Fruit fly (Drosophila melanogaster) whole organism, embryonic: Measurements from ENCODE around the gene dikar.

Experiments
- Atf3 ChIP-seq: fragments of 200-800 bp; sonication (Bioruptor generic); optimal IDR thresholded peaks from 3 replicates; lab custom pipeline; 2016; ENCODE audit warnings: missing biosample characterization, missing genetic modification characterization
- Awh ChIP-seq: fragments of 200-800 bp; sonication (Bioruptor generic); IDR thresholded peaks from 2 replicates; pipeline ENCODE4, ENCODE4 v1.3.6; 2022; ENCODE audit warnings: missing biosample characterization, missing genetic modification characterization
- CG10147 ChIP-seq: fragments of 200-800 bp; sonication (Bioruptor generic); optimal IDR thresholded peaks from 2 replicates; lab custom pipeline; 2019; ENCODE audit warnings: missing biosample characterization, mild to moderate bottlenecking, missing genetic modification characterization, moderate library complexity
- CG12104 ChIP-seq: fragments of 200-800 bp; sonication (Bioruptor generic); optimal IDR thresholded peaks from 3 replicates; lab custom pipeline; 2016; ENCODE audit warnings: missing biosample characterization, missing genetic modification characterization
- CG14710 ChIP-seq: fragments of 200-800 bp; sonication (Bioruptor generic); optimal IDR thresholded peaks from 3 replicates; lab custom pipeline; 2019; ENCODE audit warnings: missing biosample characterization, mild to moderate bottlenecking, missing genetic modification characterization, moderate library complexity
- CG14965 ChIP-seq: fragments of 200-800 bp; sonication (Bioruptor generic); optimal IDR thresholded peaks from 2 replicates; lab custom pipeline; 2016; ENCODE audit warnings: missing biosample characterization, missing genetic modification characterization, borderline replicate concordance
- CG17361 ChIP-seq: fragments of 200-800 bp; sonication (Bioruptor generic); IDR thresholded peaks from 3 replicates; pipeline ENCODE4 v1.3.6; 2022; ENCODE audit warnings: missing biosample characterization, missing genetic modification characterization
- CG17829 ChIP-seq: fragments of 200-800 bp; optimal IDR thresholded peaks from 2 replicates; lab custom pipeline; 2019; ENCODE audit warnings: missing biosample characterization, mild to moderate bottlenecking, missing genetic modification characterization, moderate library complexity
- CG2199 ChIP-seq: fragments of 200-800 bp; sonication (Bioruptor generic); IDR thresholded peaks from 3 replicates; pipeline ENCODE4 v1.3.6; 2022; ENCODE audit warnings: missing biosample characterization, missing genetic modification characterization
- CG30020 ChIP-seq: fragments of 200-800 bp; optimal IDR thresholded peaks from 2 replicates; lab custom pipeline; 2019; ENCODE audit warnings: missing biosample characterization, mild to moderate bottlenecking, missing genetic modification characterization, moderate library complexity
- CG3407 ChIP-seq: fragments of 200-800 bp; sonication (Bioruptor generic); optimal IDR thresholded peaks from 2 replicates; lab custom pipeline; 2018; ENCODE audit warnings: missing biosample characterization, mild to moderate bottlenecking, missing genetic modification characterization
- CG4820 ChIP-seq: fragments of 200-800 bp; sonication (Bioruptor generic); optimal IDR thresholded peaks from 3 replicates; lab custom pipeline; 2016; ENCODE audit warnings: missing biosample characterization, missing genetic modification characterization
- CG7745 ChIP-seq: fragments of 200-800 bp; sonication (Bioruptor generic); optimal IDR thresholded peaks from 2 replicates; lab custom pipeline; 2018; ENCODE audit warnings: missing biosample characterization, mild to moderate bottlenecking, missing genetic modification characterization, moderate library complexity
- CG9817 ChIP-seq: fragments of 200-800 bp; sonication (Bioruptor generic); optimal IDR thresholded peaks from 2 replicates; lab custom pipeline; 2018; ENCODE audit warnings: missing biosample characterization, mild to moderate bottlenecking, missing genetic modification characterization, moderate library complexity
- CTCF ChIP-seq: fragments of 200-800 bp; sonication (Bioruptor generic); optimal IDR thresholded peaks from 2 replicates; lab custom pipeline; 2017; ENCODE audit warnings: missing biosample characterization, mild to moderate bottlenecking, missing genetic modification characterization, moderate library complexity
- Elba2 ChIP-seq: fragments of 200-800 bp; sonication (Bioruptor generic); optimal IDR thresholded peaks from 3 replicates; lab custom pipeline; 2016; ENCODE audit warnings: missing biosample characterization, missing genetic modification characterization
- Ets97D ChIP-seq: fragments of 200-800 bp; sonication (Bioruptor generic); optimal IDR thresholded peaks from 3 replicates; lab custom pipeline; 2016; ENCODE audit warnings: missing biosample characterization, missing genetic modification characterization
- Gug ChIP-seq: fragments of 200-800 bp; sonication (Bioruptor generic); IDR thresholded peaks from 4 replicates; pipeline ENCODE4 v1.3.6; 2022; ENCODE audit warnings: missing biosample characterization, missing genetic modification characterization
- HmgZ ChIP-seq: fragments of 200-800 bp; sonication (Bioruptor generic); optimal IDR thresholded peaks from 2 replicates; lab custom pipeline; 2018; ENCODE audit warnings: missing biosample characterization, mild to moderate bottlenecking, missing genetic modification characterization
- Hmr ChIP-seq: fragments of 200-800 bp; sonication (Bioruptor generic); optimal IDR thresholded peaks from 3 replicates; lab custom pipeline; 2017; ENCODE audit warnings: mild to moderate bottlenecking, missing biosample characterization, missing genetic modification reagents, missing genetic modification characterization
- Kr ChIP-seq: fragments of 200-800 bp; sonication (Bioruptor generic); optimal IDR thresholded peaks from 2 replicates; lab custom pipeline; 2017; ENCODE audit warnings: missing biosample characterization, mild to moderate bottlenecking, missing genetic modification characterization
- Lhr ChIP-seq: fragments of 200-800 bp; sonication (Bioruptor generic); optimal IDR thresholded peaks from 3 replicates; lab custom pipeline; 2017; ENCODE audit warnings: mild to moderate bottlenecking, missing biosample characterization, missing genetic modification reagents, missing genetic modification characterization
- Vsx1 ChIP-seq: fragments of 200-800 bp; sonication (Bioruptor generic); optimal IDR thresholded peaks from 2 replicates; lab custom pipeline; 2017; ENCODE audit warnings: missing biosample characterization, mild to moderate bottlenecking, missing genetic modification characterization, missing genetic modification reagents
- abd-A ChIP-seq: fragments of 200-800 bp; sonication (Bioruptor generic); optimal IDR thresholded peaks from 3 replicates; lab custom pipeline; 2019; ENCODE audit warnings: missing biosample characterization, mild to moderate bottlenecking, missing genetic modification characterization, moderate library complexity
- ci ChIP-seq: fragments of 200-800 bp; sonication (Bioruptor generic); IDR thresholded peaks from 3 replicates; pipeline ENCODE4 v1.3.6; 2022; ENCODE audit warnings: missing biosample characterization, missing genetic modification characterization
- crol ChIP-seq: fragments of 200-800 bp; sonication (Bioruptor generic); IDR thresholded peaks from 2 replicates; pipeline ENCODE4 v1.3.6; 2022; ENCODE audit warnings: missing biosample characterization, missing genetic modification characterization
- crp ChIP-seq, 2 experiments: fragments of 200-800 bp; sonication (Bioruptor generic); optimal IDR thresholded peaks; 2 replicates in 1 of 2; 3 replicates in 1 of 2; lab custom pipeline; 2017; ENCODE audit warnings: missing biosample characterization in 2 of 2, missing genetic modification characterization in 2 of 2, mild to moderate bottlenecking in 1 of 2, moderate library complexity in 1 of 2
- danr ChIP-seq: fragments of 200-800 bp; sonication (Bioruptor generic); IDR thresholded peaks from 2 replicates; pipeline ENCODE4 v1.3.6; 2022; ENCODE audit warnings: missing biosample characterization, missing genetic modification characterization
- dm ChIP-seq: fragments of 200-800 bp; sonication (Bioruptor generic); optimal IDR thresholded peaks from 3 replicates; lab custom pipeline; 2016; ENCODE audit warnings: missing biosample characterization, missing genetic modification characterization
- dmrt11E ChIP-seq: fragments of 200-800 bp; sonication (Bioruptor generic); optimal IDR thresholded peaks from 3 replicates; lab custom pipeline; 2018; ENCODE audit warnings: missing biosample characterization, mild to moderate bottlenecking, missing genetic modification characterization, moderate library complexity
- eve ChIP-seq, 2 experiments: fragments of >200 bp; optimal IDR thresholded peaks; 2 replicates each; lab custom pipeline; 2017; ENCODE audit warnings: missing biosample characterization in 2 of 2, missing genetic modification characterization in 2 of 2
- eyg ChIP-seq: fragments of 200-800 bp; sonication (Bioruptor generic); optimal IDR thresholded peaks from 3 replicates; lab custom pipeline; 2016; ENCODE audit warnings: missing biosample characterization, missing genetic modification characterization
- gsb ChIP-seq: fragments of 200-800 bp; sonication (Bioruptor generic); IDR thresholded peaks from 2 replicates; pipeline ENCODE4 v1.3.6; 2022; ENCODE audit warnings: missing biosample characterization, missing genetic modification characterization
- jing ChIP-seq: fragments of 200-800 bp; sonication (Bioruptor generic); optimal IDR thresholded peaks from 2 replicates; lab custom pipeline; 2018; ENCODE audit warnings: missing biosample characterization, mild to moderate bottlenecking, missing genetic modification characterization
- kay ChIP-seq: fragments of 200-800 bp; sonication (Bioruptor generic); optimal IDR thresholded peaks from 2 replicates; lab custom pipeline; 2016; ENCODE audit warnings: missing biosample characterization, missing genetic modification characterization
- kni ChIP-seq: fragments of 200-800 bp; sonication (Bioruptor generic); optimal IDR thresholded peaks from 3 replicates; lab custom pipeline; 2017; ENCODE audit warnings: mild to moderate bottlenecking, missing biosample characterization, missing genetic modification reagents, missing genetic modification characterization
- lov ChIP-seq, 2 experiments: fragments of 200-800 bp in 1 of 2; fragments of >200 bp in 1 of 2; sonication (Bioruptor generic) in 1 of 2; IDR thresholded peaks in 1 of 2; optimal IDR thresholded peaks in 1 of 2; 2 replicates in 1 of 2; 3 replicates in 1 of 2; pipeline versions ENCODE4 v1.3.6 to Lab custom; 2017 to 2022; ENCODE audit warnings: missing biosample characterization in 1 of 2, missing genetic modification characterization in 1 of 2
- nmo ChIP-seq: fragments of 200-800 bp; sonication (Bioruptor generic); optimal IDR thresholded peaks from 2 replicates; lab custom pipeline; 2018; ENCODE audit warnings: missing biosample characterization, mild to moderate bottlenecking, missing genetic modification characterization, moderate library complexity
- pros ChIP-seq: fragments of 200-800 bp; sonication (Bioruptor generic); optimal IDR thresholded peaks from 3 replicates; lab custom pipeline; 2019; ENCODE audit warnings: missing biosample characterization, mild to moderate bottlenecking, missing genetic modification characterization, moderate library complexity
- sd ChIP-seq: fragments of 200-800 bp; sonication (Bioruptor generic); optimal IDR thresholded peaks from 3 replicates; lab custom pipeline; 2018; ENCODE audit warnings: missing biosample characterization, mild to moderate bottlenecking, missing genetic modification characterization, moderate library complexity
- sens ChIP-seq: fragments of 200-800 bp; sonication (Bioruptor generic); peaks from one replicate; lab custom pipeline; 2016; ENCODE audit warnings: missing biosample characterization, missing genetic modification characterization
- slp2 ChIP-seq: fragments of 200-800 bp; sonication (Bioruptor generic); optimal IDR thresholded peaks from 2 replicates; lab custom pipeline; 2016; ENCODE audit warnings: missing biosample characterization, missing genetic modification characterization
- sqz ChIP-seq: fragments of 200-800 bp; sonication (Bioruptor generic); optimal IDR thresholded peaks from 3 replicates; lab custom pipeline; 2018; ENCODE audit warnings: missing biosample characterization, mild to moderate bottlenecking, missing genetic modification characterization
- unpg ChIP-seq: fragments of 200-800 bp; sonication (Bioruptor generic); optimal IDR thresholded peaks from 3 replicates; lab custom pipeline; 2018; ENCODE audit warnings: missing biosample characterization, mild to moderate bottlenecking, missing genetic modification characterization, moderate library complexity
- vvl ChIP-seq: fragments of 200-800 bp; sonication (Bioruptor generic); IDR thresholded peaks from 2 replicates; pipeline ENCODE4 v1.3.6; 2022; ENCODE audit warnings: missing biosample characterization, missing genetic modification characterization
- zen ChIP-seq: fragments of 200-800 bp; sonication (Bioruptor generic); optimal IDR thresholded peaks from 3 replicates; lab custom pipeline; 2018; ENCODE audit warnings: missing biosample characterization, mild to moderate bottlenecking, missing genetic modification characterization, moderate library complexity

Gene dikar

DNA sequence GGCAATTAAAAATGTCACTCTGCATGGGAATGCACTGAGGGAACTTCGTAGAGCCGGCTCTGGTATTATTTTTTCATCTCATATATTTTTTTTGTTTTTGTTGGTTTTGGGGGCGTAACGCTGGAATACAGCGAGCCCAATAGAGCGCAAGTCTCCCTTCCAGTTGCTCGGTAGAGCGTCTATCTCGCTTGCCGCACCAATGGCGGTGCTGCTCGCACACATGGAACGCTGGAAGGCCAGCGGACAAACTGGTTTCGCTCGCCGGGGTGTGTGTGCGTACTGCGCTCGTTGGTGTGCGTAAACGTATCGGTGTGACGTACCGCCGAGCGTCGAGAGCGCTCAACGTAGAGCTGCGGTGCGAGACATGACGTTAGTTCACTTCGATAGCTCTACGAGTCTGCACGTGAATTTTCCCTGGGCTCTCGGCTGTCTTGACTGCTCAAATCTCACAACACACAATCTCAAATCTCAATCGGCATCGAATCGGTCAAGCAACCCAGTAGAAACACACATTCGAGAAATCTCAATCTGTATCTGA is 46.9 kb upstream of the dikar start, which contains the start of gene vvl (continued):
- TF ChIP-seq CG9817 (tag; lab: Kevin White, UChicago) = no peak
- no peak for TF ChIP-seq CG4820
- TF ChIP-seq jing = peak; percentile 17
- TF ChIP-seq HmgZ (tag; lab: Kevin White, UChicago) = no peak
- peak; percentile 2 for TF ChIP-seq unpg (GFP tag; lab: Kevin White, UChicago)
- no peak for TF ChIP-seq CG3407 (GFP tag; lab: Kevin White, UChicago)

DNA sequence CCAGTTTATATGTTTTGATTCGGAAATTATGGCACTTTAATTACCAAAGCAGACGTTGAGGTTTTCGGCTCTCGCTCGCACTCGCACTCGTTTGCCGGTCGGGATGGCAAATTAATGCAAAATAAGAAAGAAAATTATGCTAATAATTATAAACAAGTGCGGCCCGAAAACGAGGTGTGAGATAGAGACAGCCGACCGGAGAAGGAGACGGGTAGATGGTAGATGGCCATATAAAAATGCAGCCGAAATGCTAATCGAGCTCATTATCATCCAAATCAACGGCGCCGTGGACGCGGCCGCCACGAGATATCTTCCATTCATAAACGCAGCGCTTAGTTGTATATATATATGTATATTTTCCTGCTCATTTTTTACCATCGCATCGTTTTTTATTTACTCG is 44.5 kb upstream of the dikar start:
- TF ChIP-seq CG14965 (GFP tag; lab: Kevin White, UChicago) = no peak
- TF ChIP-seq dm (GFP tag; lab: Kevin White, UChicago) = no peak
- TF ChIP-seq Awh (GFP tag; lab: Robert Waterston, UW) = peak; percentile 63; the same call in 1 of the 2 replicates
- TF ChIP-seq CG17361 (GFP tag; lab: Robert Waterston, UW) = no peak
- TF ChIP-seq vvl = peak; percentile 98
- TF ChIP-seq dmrt11E = no peak
- no peak for TF ChIP-seq CG12104 (GFP tag; lab: Kevin White, UChicago)
- TF ChIP-seq abd-A (tag; lab: Kevin White, UChicago) = peak; percentile 82
- TF ChIP-seq Atf3 (GFP tag; lab: Kevin White, UChicago) = no peak
- no peak for TF ChIP-seq sd
- TF ChIP-seq nmo (GFP tag; lab: Kevin White, UChicago) = no peak
- peak; percentile 16 for TF ChIP-seq Vsx1 (GFP tag; lab: Kevin White, UChicago)
- TF ChIP-seq lov (optimal IDR thresholded peaks at IDR 0.05; lab: Kevin White, UChicago) = no peak
- TF ChIP-seq lov (GFP tag; IDR thresholded peaks at IDR 0.05; lab: Robert Waterston, UW) = no peak
- no peak for TF ChIP-seq eve (GFP tag; optimal IDR thresholded peaks at IDR 0.05; lab: Kevin White, UChicago)
- peak; percentile 18 for TF ChIP-seq CG7745 (tag; lab: Kevin White, UChicago)
- no peak for TF ChIP-seq Gug (GFP tag; lab: Robert Waterston, UW)
- TF ChIP-seq CG10147 (GFP tag; lab: Kevin White, UChicago) = no peak
- no peak for TF ChIP-seq ci
- no peak for TF ChIP-seq CG17829 (tag; lab: Kevin White, UChicago)
- TF ChIP-seq crp (GFP tag; optimal IDR thresholded peaks at IDR 0.05; lab: Kevin White, UChicago) = no peak
- TF ChIP-seq slp2 = no peak
- peak; percentile 77 for TF ChIP-seq sens
- no peak for TF ChIP-seq eyg (GFP tag; lab: Kevin White, UChicago)
- TF ChIP-seq Lhr = no peak
- no peak for TF ChIP-seq CG14710 (tag; lab: Kevin White, UChicago)
- TF ChIP-seq CG30020 (tag; lab: Kevin White, UChicago) = no peak
- no peak for TF ChIP-seq CG9817 (tag; lab: Kevin White, UChicago)
- no peak for TF ChIP-seq sqz (GFP tag; lab: Kevin White, UChicago)
- no peak for TF ChIP-seq kay (GFP tag; lab: Kevin White, UChicago)

DNA sequence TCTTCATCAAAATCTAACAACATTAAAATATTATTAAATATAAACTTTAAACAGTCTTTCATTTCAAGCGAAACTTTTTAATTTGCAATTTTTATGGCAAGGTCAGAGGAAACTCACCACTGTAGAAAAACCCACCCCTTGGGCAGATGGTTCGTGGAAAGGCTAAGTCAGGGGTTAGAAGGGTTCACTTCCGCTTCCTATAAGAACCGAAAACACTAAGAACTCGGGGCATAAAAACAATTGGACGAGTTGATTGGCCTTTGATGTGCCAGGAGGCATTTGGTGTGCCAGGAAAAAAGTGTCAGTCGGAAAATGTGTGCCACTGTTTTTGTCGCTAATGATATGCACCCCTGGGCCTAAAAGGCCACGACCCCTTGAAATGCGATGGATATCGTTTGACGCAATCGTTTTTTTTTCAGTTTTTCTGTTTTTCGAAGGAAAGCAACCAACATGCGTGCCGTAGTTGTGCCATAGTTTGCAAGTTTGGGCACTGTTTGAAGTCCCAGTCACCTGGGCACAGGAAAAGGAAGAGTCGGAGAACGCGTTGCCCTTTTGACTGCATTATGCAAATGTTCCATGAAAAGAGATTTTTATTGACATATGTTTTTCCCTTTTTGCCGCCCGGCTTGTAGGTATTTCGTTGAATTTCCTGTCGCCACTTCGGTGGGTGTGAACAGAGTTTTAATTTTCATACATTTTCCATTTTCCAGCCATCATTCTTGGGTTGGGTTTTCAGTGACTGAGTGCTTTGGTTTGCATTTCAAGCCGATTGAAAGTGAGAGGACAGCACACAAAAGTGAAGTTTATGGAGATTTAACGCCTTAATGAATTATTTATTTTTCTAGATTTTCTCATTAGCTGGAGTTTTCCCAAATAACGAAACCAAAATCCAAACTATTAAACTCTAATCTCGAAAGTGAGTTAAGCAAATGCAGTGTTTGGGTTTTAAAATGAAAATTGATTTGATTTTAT is 42.0 kb upstream of the dikar start:
- TF ChIP-seq Ets97D = peak; percentile 66
- TF ChIP-seq kni (GFP tag; lab: Kevin White, UChicago) = peak; percentile 77
- peak; percentile 98 for TF ChIP-seq Kr (GFP tag; lab: Kevin White, UChicago)
- peak; percentile 29 for TF ChIP-seq CTCF (GFP tag; lab: Kevin White, UChicago)
- TF ChIP-seq pros (GFP tag; lab: Kevin White, UChicago) = peak; percentile 71
- TF ChIP-seq danr (GFP tag; lab: Robert Waterston, UW) = no peak
- peak; percentile 4 for TF ChIP-seq zen (tag; lab: Kevin White, UChicago)
- TF ChIP-seq sqz (GFP tag; lab: Kevin White, UChicago) = peak; percentile 78
- TF ChIP-seq crol (GFP tag; lab: Robert Waterston, UW) = peak; percentile 23; the same call in 1 of the 2 replicates
- no peak for TF ChIP-seq Elba2 (GFP tag; lab: Kevin White, UChicago)
- TF ChIP-seq Hmr (GFP tag; lab: Kevin White, UChicago) = no peak
- no peak for TF ChIP-seq gsb (GFP tag; lab: Robert Waterston, UW)
- TF ChIP-seq ci = 0 out of 3 replicates have a peak, but pooled peaks have one; percentile 33
- 0 out of 3 replicates have a peak, but pooled peaks have one; percentile 44 for TF ChIP-seq CG2199 (GFP tag; lab: Robert Waterston, UW)
